Fruit fly (Drosophila melanogaster): Measurements from ENCODE around the gene Or98b.
A peak's percentile ranks its signal among the peaks of the same experiment; 100 is the strongest.

Gene Or98b

dm6 chr3R:28336046-28336771 lies 15.8 kb upstream of the Or98b start, which contains the start of gene larp (continued):
- peak; percentile 60 for TF ChIP-seq MBD-R2 (GFP tag; IDR thresholded peaks at IDR 0.05)
- TF ChIP-seq CG10274 (GFP tag; optimal IDR thresholded peaks at IDR 0.05), result no peak
- no peak for TF ChIP-seq tll (GFP tag; optimal IDR thresholded peaks at IDR 0.05)
- peak; percentile 97 for TF ChIP-seq Opbp (GFP tag; IDR thresholded peaks at IDR 0.05; ENCODE audit: partially characterized antibody)
- peak; percentile 97 for TF ChIP-seq knrl (GFP tag; IDR thresholded peaks at IDR 0.05; ENCODE audit: partially characterized antibody)
- no peak for TF ChIP-seq MTF-1 (GFP tag; optimal IDR thresholded peaks at IDR 0.05; ENCODE audit: borderline replicate concordance)
- TF ChIP-seq repo (GFP tag; optimal IDR thresholded peaks at IDR 0.05), result no peak
- peak; percentile 9; the same call in 1 of the 2 replicates for TF ChIP-seq CG32767 (GFP tag; IDR thresholded peaks at IDR 0.05)
- no peak for TF ChIP-seq run (tag; optimal IDR thresholded peaks at IDR 0.05)
- no peak for TF ChIP-seq CG5953 (GFP tag; IDR thresholded peaks at IDR 0.05)
- TF ChIP-seq pum (GFP tag; optimal IDR thresholded peaks at IDR 0.05), result peak; percentile 50
- peak; percentile 57; the same call in 1 of the 2 replicates for TF ChIP-seq CG4404 (GFP tag; IDR thresholded peaks at IDR 0.05)
- TF ChIP-seq dmrt99B (tag; optimal IDR thresholded peaks at IDR 0.05), result peak; percentile 47
- TF ChIP-seq CG2889 (GFP tag; IDR thresholded peaks at IDR 0.05), result peak; percentile 53; the same call in 1 of the 3 replicates
- peak; percentile 40 for TF ChIP-seq CG16863 (GFP tag; optimal IDR thresholded peaks at IDR 0.05)
- TF ChIP-seq CG15011 (GFP tag; optimal IDR thresholded peaks at IDR 0.05), result no peak
- peak; percentile 80 for TF ChIP-seq CG14014 (GFP tag; IDR thresholded peaks at IDR 0.05)
- TF ChIP-seq Dek (tag; optimal IDR thresholded peaks at IDR 0.05), result peak; percentile 49
- TF ChIP-seq CG7987 (GFP tag; optimal IDR thresholded peaks at IDR 0.05), result no peak
- no peak for TF ChIP-seq zf30C (GFP tag; optimal IDR thresholded peaks at IDR 0.05)
- peak; percentile 71 for TF ChIP-seq phol (tag; optimal IDR thresholded peaks at IDR 0.05)
- TF ChIP-seq CG1233 (GFP tag; optimal IDR thresholded peaks at IDR 0.05), result no peak
- peak; percentile 35 to 69 for TF ChIP-seq chif (GFP tag; optimal IDR thresholded peaks at IDR 0.05)
- peak; percentile 63 for TF ChIP-seq tx (GFP tag; optimal IDR thresholded peaks at IDR 0.05)
- TF ChIP-seq CG6254 (GFP tag; optimal IDR thresholded peaks at IDR 0.05), result no peak
- no peak for TF ChIP-seq sc (optimal IDR thresholded peaks at IDR 0.05)
- no peak for TF ChIP-seq sc (GFP tag; optimal IDR thresholded peaks at IDR 0.05)
- TF ChIP-seq Aef1 (GFP tag; IDR thresholded peaks at IDR 0.05), result peak; percentile 44; the same call in 2 of the 3 replicates
- 0 out of 2 replicates have a peak, but pooled peaks have one; percentile 15 for TF ChIP-seq crol (GFP tag; IDR thresholded peaks at IDR 0.05)
- peak; percentile 16 for TF ChIP-seq CG7928 (GFP tag; optimal IDR thresholded peaks at IDR 0.05)
- TF ChIP-seq wdn (GFP tag; IDR thresholded peaks at IDR 0.05), result peak; percentile 61
- TF ChIP-seq tgo (GFP tag; IDR thresholded peaks at IDR 0.05), result peak; percentile 68
- no peak for TF ChIP-seq GATAe (GFP tag; conservative IDR thresholded peaks at IDR 0.05)
- TF ChIP-seq ro (GFP tag; IDR thresholded peaks at IDR 0.05), result peak; percentile 20; the same call in 1 of the 2 replicates
- TF ChIP-seq dati (GFP tag; IDR thresholded peaks at IDR 0.05), result no peak
- TF ChIP-seq bsh (GFP tag; optimal IDR thresholded peaks at IDR 0.05), result peak in 1 of 2 experiments; percentile 59
- TF ChIP-seq CG12104 (GFP tag; optimal IDR thresholded peaks at IDR 0.05), result peak; percentile 19
- peak; percentile 60; the same call in 1 of the 2 replicates for TF ChIP-seq CG32772 (GFP tag; IDR thresholded peaks at IDR 0.05)
- TF ChIP-seq exex (tag; optimal IDR thresholded peaks at IDR 0.05), result peak; percentile 4
- no peak for TF ChIP-seq dan (GFP tag; IDR thresholded peaks at IDR 0.05)
- TF ChIP-seq maf-S (GFP tag; optimal IDR thresholded peaks at IDR 0.05), result peak; percentile 46
- peak; percentile 57; the same call in 1 of the 2 replicates for TF ChIP-seq ara (GFP tag; IDR thresholded peaks at IDR 0.05)
- TF ChIP-seq CG10431 (GFP tag; optimal IDR thresholded peaks at IDR 0.05), result no peak
- no peak for TF ChIP-seq CG43689 (GFP tag; IDR thresholded peaks at IDR 0.05)
- peak; percentile 31; the same call in 1 of the 2 replicates for TF ChIP-seq aop (GFP tag; IDR thresholded peaks at IDR 0.05)
- TF ChIP-seq CG8388 (GFP tag; optimal IDR thresholded peaks at IDR 0.05), result peak; percentile 47
- TF ChIP-seq BtbVII (GFP tag; optimal IDR thresholded peaks at IDR 0.05), result no peak
- TF ChIP-seq CG6689 (GFP tag; IDR thresholded peaks at IDR 0.05), result peak; percentile 63
